Fruit fly (Drosophila melanogaster) whole organism, pupa: ENCODE measurements around the gene Klp31E.

Source experiments
- CG12605 ChIP-seq: fragments of 200-800 bp; sonication (Bioruptor generic); IDR thresholded peaks from 2 replicates; pipeline ENCODE4 v1.3.6; 2022; ENCODE audit warnings: missing biosample characterization, missing genetic modification characterization
- CG8301 ChIP-seq: fragments of 200-800 bp; sonication (Bioruptor generic); optimal IDR thresholded peaks from 2 replicates; lab custom pipeline; 2018; ENCODE audit warnings: missing biosample characterization, mild to moderate bottlenecking, missing genetic modification characterization
- CG9948 ChIP-seq: fragments of 200-800 bp; sonication (Bioruptor generic); optimal IDR thresholded peaks from 2 replicates; lab custom pipeline; 2018; ENCODE audit warnings: missing biosample characterization, mild to moderate bottlenecking, missing genetic modification characterization, moderate library complexity
- Pif1B ChIP-seq: fragments of 200-800 bp; sonication (Bioruptor generic); optimal IDR thresholded peaks from 3 replicates; lab custom pipeline; 2016; ENCODE audit warnings: missing biosample characterization, missing genetic modification characterization
- gl ChIP-seq: fragments of 200-800 bp; sonication (Bioruptor generic); optimal IDR thresholded peaks from 2 replicates; lab custom pipeline; 2018; ENCODE audit warnings: missing biosample characterization, mild to moderate bottlenecking, missing genetic modification characterization

- TF ChIP-seq CG9948 (tag; lab: Kevin White, UChicago) (no peak), CG12605 (no peak), CG8301 (tag; lab: Kevin White, UChicago) (no peak), gl (tag; lab: Kevin White, UChicago) (peak; percentile 52), Pif1B (GFP tag; lab: Kevin White, UChicago) (no peak)
Observed at dm6 chr2L:10408122-10408576, 5.7 kb upstream of the Klp31E start, which contains the start of the genes Ip259 and RpS27A.
